Worm (Caenorhabditis elegans) whole organism, L4 larva: ENCODE measurements around the gene F17A2.16.
A peak's percentile ranks its signal among the peaks of the same experiment; 100 is the strongest.

Experiments used
- ZK546.5 ChIP-seq, 2 experiments: sonication (generic microtip); optimal IDR thresholded peaks; 2 replicates each; lab custom pipeline; 2017; ENCODE audit warnings: missing biosample characterization in 2 of 2, missing genetic modification characterization in 2 of 2
- ama-1 ChIP-seq: fragments of 150-350 bp; optimal IDR thresholded peaks from 2 replicates; lab custom pipeline; 2014; ENCODE audit warnings: inconsistent platforms, mixed read lengths
- arid-1 ChIP-seq: fragments of 200-800 bp; sonication (Bioruptor generic); conservative IDR thresholded peaks from 2 replicates; pipeline ENCODE4 v1.3.6; 2022; ENCODE audit warnings: missing genetic modification reagents, missing genetic modification characterization, missing compliant biosample characterization
- daf-16 ChIP-seq, 3 experiments: sonication (generic microtip); optimal IDR thresholded peaks; 2 replicates each; lab custom pipeline; 2016 to 2017; ENCODE audit warnings: missing genetic modification characterization in 3 of 3, missing genetic modification reagents in 3 of 3, mild to moderate bottlenecking in 2 of 3, missing compliant biosample characterization in 2 of 3, missing biosample characterization in 1 of 3, moderate library complexity in 1 of 3
- dpl-1 ChIP-seq: fragments of 150-350 bp; optimal IDR thresholded peaks from 2 replicates; lab custom pipeline; 2014; ENCODE audit warnings: missing biosample characterization, missing genetic modification reagents, missing genetic modification characterization
- lin-29 ChIP-seq: fragments of 200-800 bp; sonication (Bioruptor generic); IDR thresholded peaks from 2 replicates; pipeline ENCODE4 v1.3.6; 2022; ENCODE audit warnings: missing genetic modification reagents, missing genetic modification characterization, missing compliant biosample characterization
- lsy-2 ChIP-seq, 2 experiments: fragments of 150-350 bp in 1 of 2; sonication (generic microtip) in 1 of 2; optimal IDR thresholded peaks; 2 replicates each; lab custom pipeline; 2014 to 2017; ENCODE audit warnings: missing biosample characterization in 2 of 2, missing genetic modification characterization in 2 of 2
- mep-1 ChIP-seq: fragments of 150-350 bp; sonication (generic microtip); optimal IDR thresholded peaks from 3 replicates; lab custom pipeline; 2014; ENCODE audit warnings: missing biosample characterization, missing genetic modification characterization
- nhr-111 ChIP-seq: fragments of 200-800 bp; sonication (Bioruptor generic); optimal IDR thresholded peaks from 2 replicates; lab custom pipeline; 2018; ENCODE audit warnings: mild to moderate bottlenecking, missing genetic modification characterization, missing compliant biosample characterization
- nhr-76 ChIP-seq: fragments of 150-350 bp; optimal IDR thresholded peaks from 2 replicates; lab custom pipeline; 2014; ENCODE audit warnings: missing biosample characterization, missing genetic modification characterization
- tag-97 ChIP-seq: fragments of 200-800 bp; sonication (Bioruptor generic); IDR thresholded peaks from 2 replicates; pipeline ENCODE4 v1.3.6; 2022; ENCODE audit warnings: missing genetic modification characterization, missing compliant biosample characterization
- unc-62 ChIP-seq, 3 experiments: fragments of 150-350 bp in 1 of 3; sonication (generic microtip); optimal IDR thresholded peaks in 2 of 3; peaks in 1 of 3; 1 replicate in 1 of 3; 2 replicates in 2 of 3; lab custom pipeline; 2014 to 2017; ENCODE audit warnings: missing biosample characterization in 3 of 3, missing genetic modification characterization in 3 of 3, missing genetic modification reagents in 3 of 3, missing genotype in 1 of 3

DNA sequence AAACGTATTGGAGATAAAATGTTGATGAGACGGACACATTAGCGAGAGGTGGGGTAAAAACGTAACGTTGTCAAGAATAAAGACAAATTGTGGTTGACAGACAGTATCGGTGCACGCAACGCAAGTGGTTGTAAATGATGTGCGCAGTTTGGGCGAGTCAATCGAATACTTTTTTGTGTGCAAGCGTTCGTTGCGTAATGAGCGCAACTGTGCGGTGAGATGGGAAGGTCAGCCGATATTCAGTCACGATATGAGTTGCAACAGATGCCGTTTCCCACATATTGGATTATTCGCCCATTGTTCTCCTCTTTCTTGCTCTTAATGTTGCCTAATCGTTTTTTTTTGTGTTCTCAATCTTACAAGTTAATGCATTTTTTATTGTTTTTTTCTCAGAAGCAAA lies 12.5 kb downstream of the F17A2.16 start, which contains the start of gene ceh-40:
- TF ChIP-seq ZK546.5 (tag; optimal IDR thresholded peaks at IDR 0.05; lab: Kevin White, UChicago) (no peak), lsy-2 (tag; optimal IDR thresholded peaks at IDR 0.05; lab: Kevin White, UChicago) (no peak), unc-62 (GFP tag; optimal IDR thresholded peaks at IDR 0.05 in 1 of 2; lab: Kevin White, UChicago) (peak in 1 of 2 experiments; percentile 48), unc-62 (tag; optimal IDR thresholded peaks at IDR 0.05; lab: Kevin White, UChicago) (no peak), arid-1 (GFP tag; lab: Robert Waterston, UW) (no peak), nhr-111 (GFP tag; lab: Kevin White, UChicago) (no peak), mep-1 (tag; lab: Kevin White, UChicago) (no peak), daf-16 (GFP tag; optimal IDR thresholded peaks at IDR 0.05; lab: Kevin White, UChicago) (no peak), daf-16 (tag; optimal IDR thresholded peaks at IDR 0.05; lab: Kevin White, UChicago) (no peak), lin-29 (no peak), tag-97 (GFP tag; lab: Robert Waterston, UW) (no peak), ama-1 (lab: Kevin White, UChicago) (no peak), dpl-1 (GFP tag; lab: Kevin White, UChicago) (no peak), nhr-76 (tag; lab: Kevin White, UChicago) (no peak)
